Worm (Caenorhabditis elegans) whole organism, L3 larva: ENCODE results near the gene F14E5.8.

Source experiments
- ama-1 ChIP-seq: fragments of 150-350 bp; optimal IDR thresholded peaks from 2 replicates; lab custom pipeline; 2018
- ceh-82 ChIP-seq: fragments of 150-350 bp; optimal IDR thresholded peaks from 2 replicates; lab custom pipeline; 2014; ENCODE audit warnings: missing biosample characterization, missing genetic modification characterization
- fkh-10 ChIP-seq: sonication (generic microtip); optimal IDR thresholded peaks from 2 replicates; lab custom pipeline; 2017; ENCODE audit warnings: missing biosample characterization, missing genetic modification reagents, missing genetic modification characterization
- fos-1 ChIP-seq: fragments of 150-350 bp; optimal IDR thresholded peaks from 2 replicates; lab custom pipeline; 2014; ENCODE audit warnings: missing biosample characterization, missing genetic modification characterization
- nhr-12 ChIP-seq: fragments of 150-350 bp; optimal IDR thresholded peaks from 2 replicates; lab custom pipeline; 2014; ENCODE audit warnings: missing biosample characterization, missing genetic modification characterization
- nhr-237 ChIP-seq: fragments of 150-350 bp; optimal IDR thresholded peaks from 2 replicates; lab custom pipeline; 2014; ENCODE audit warnings: missing biosample characterization, missing genetic modification characterization
- nhr-43 ChIP-seq: sonication (generic microtip); optimal IDR thresholded peaks from 2 replicates; lab custom pipeline; 2016; ENCODE audit warnings: mild to moderate bottlenecking, missing genetic modification characterization, missing compliant biosample characterization; ENCODE audit not compliant: poor library complexity, severe bottlenecking
- sea-2 ChIP-seq: fragments of 150-350 bp; sonication (generic microtip); optimal IDR thresholded peaks from 4 replicates; lab custom pipeline; 2014; ENCODE audit warnings: missing biosample characterization, missing genetic modification reagents, missing genetic modification characterization
- skn-1 ChIP-seq: fragments of 150-350 bp; optimal IDR thresholded peaks from 2 replicates; lab custom pipeline; 2014; ENCODE audit warnings: missing biosample characterization, missing genetic modification characterization
- tbx-2 ChIP-seq: sonication (generic microtip); optimal IDR thresholded peaks from 2 replicates; lab custom pipeline; 2016; ENCODE audit warnings: mild to moderate bottlenecking, missing genetic modification characterization, missing compliant biosample characterization
- unc-62 ChIP-seq: fragments of 150-350 bp; sonication (generic microtip); optimal IDR thresholded peaks from 4 replicates; lab custom pipeline; 2014; ENCODE audit warnings: missing biosample characterization, missing genetic modification reagents, missing genetic modification characterization
- ztf-11 ChIP-seq: fragments of 150-350 bp; optimal IDR thresholded peaks from 2 replicates; lab custom pipeline; 2014; ENCODE audit warnings: missing biosample characterization, missing genetic modification characterization
- ztf-4 ChIP-seq: fragments of 150-350 bp; optimal IDR thresholded peaks from 2 replicates; lab custom pipeline; 2014; ENCODE audit warnings: missing biosample characterization, missing genetic modification characterization

DNA sequence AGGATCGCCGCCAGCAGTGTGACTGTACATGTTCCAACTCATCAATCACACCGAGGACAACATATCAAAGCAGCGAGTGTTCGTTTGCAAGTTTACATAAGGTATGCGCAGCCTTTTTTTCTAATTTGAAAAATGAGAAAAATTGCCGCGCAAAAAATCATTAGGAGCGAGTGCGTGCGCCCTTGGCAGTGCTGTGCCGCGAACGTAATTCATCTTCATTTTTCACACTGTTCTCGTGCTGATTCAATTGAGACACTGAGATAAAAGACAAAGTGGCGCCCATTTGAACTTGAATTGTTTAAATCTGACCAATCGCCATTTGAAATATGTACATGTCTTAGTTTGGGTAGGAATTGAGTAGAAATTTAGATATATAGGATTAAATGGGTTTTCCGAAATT is 10.4 kb upstream of the F14E5.8 start:
- TF ChIP-seq unc-62 (GFP tag; lab: Kevin White, UChicago), result no peak
- TF ChIP-seq nhr-237, result no peak
- no peak for TF ChIP-seq nhr-12
- no peak for TF ChIP-seq fos-1 (tag; lab: Kevin White, UChicago)
- no peak for TF ChIP-seq fkh-10 (GFP tag; lab: Kevin White, UChicago)
- no peak for TF ChIP-seq tbx-2 (tag; lab: Kevin White, UChicago)
- no peak for TF ChIP-seq ztf-11 (tag; lab: Kevin White, UChicago)
- no peak for TF ChIP-seq sea-2
- no peak for TF ChIP-seq nhr-43 (tag; lab: Kevin White, UChicago)
- no peak for TF ChIP-seq ama-1
- TF ChIP-seq ceh-82 (tag; lab: Kevin White, UChicago), result no peak
- TF ChIP-seq ztf-4, result no peak
- no peak for TF ChIP-seq skn-1 (tag; lab: Kevin White, UChicago)
